Worm (Caenorhabditis elegans): ENCODE data around the gene gtap-2.

DNA sequence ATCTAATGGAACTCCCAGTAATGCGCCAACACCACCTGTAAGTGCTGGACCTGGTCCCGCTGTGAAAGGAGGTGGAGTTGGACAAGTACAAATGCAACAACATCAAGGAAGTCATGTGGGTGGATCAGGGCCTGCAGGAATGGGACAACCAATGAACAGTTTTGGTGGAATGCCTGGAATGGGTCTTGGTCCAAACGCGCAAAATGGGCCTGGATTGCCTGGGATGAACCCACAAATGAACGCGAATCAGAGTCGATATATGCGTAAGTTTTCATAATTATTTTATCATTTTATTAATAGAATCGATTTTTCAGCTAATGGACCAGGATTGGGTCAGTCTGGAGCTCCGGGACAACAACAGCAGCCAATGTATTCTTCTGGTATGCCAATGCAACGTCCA is 36.0 kb upstream of the gtap-2 start:
- TF ChIP-seq F13C5.2 (tag; optimal IDR thresholded peaks at IDR 0.05) (no peak), hmg-4 (GFP tag; optimal IDR thresholded peaks at IDR 0.05) (no peak), sea-1 (GFP tag; conservative IDR thresholded peaks at IDR 0.05) (no peak), ama-1 (optimal IDR thresholded peaks at IDR 0.05) (no peak), flt-1 (GFP tag; IDR thresholded peaks at IDR 0.05) (no peak), pes-1 (GFP tag; IDR thresholded peaks at IDR 0.05) (no peak), scrt-1 (GFP tag; IDR thresholded peaks at IDR 0.05) (no peak), tbx-11 (GFP tag; IDR thresholded peaks at IDR 0.05) (no peak), hmbx-1 (tag; optimal IDR thresholded peaks at IDR 0.05) (no peak), hnd-1 (tag; optimal IDR thresholded peaks at IDR 0.05) (no peak)
